Fruit fly (Drosophila melanogaster): ENCODE results near the gene RpL8.

DNA sequence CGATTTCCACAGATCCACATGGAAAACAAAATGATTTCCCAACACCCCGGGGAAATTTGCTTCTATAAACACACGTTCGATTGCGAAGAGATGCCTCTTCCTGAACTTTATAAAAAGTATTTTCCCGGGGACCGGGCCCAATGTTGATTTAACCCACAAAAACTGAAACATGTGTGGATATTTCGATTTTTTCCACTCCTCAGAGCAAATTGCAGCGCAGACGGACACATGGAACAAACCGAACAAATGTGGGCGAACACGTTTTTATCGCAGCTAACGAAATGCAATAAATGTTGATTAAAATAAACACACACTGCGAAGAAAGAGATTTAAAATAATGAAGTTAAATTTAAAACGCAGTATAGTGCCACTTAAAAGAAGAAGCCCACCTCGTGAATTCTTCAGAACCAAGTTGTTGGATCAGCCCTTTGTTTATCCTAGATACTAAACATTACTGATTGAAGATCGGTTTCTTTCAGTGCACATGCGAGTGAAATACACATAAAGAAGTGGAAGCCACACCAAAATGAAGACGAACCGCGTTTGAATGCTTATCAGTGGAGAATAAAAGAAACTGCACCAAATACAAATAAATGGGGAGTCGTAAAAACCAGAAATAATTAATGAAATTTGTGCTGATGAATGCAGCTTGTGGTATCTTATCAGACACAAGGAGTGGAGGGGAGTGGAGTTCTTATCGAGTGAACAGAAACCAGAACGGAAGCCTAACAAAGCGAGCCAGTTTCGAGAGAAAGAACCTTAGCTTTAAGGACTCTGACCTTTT lies 4.3 kb upstream of the RpL8 start:
- TF ChIP-seq pan (optimal IDR thresholded peaks at IDR 0.05) (no peak), psq (optimal IDR thresholded peaks at IDR 0.05) (no peak)
